Fruit fly (Drosophila melanogaster): ENCODE results near the gene CG31068.

- TF ChIP-seq Myc (optimal IDR thresholded peaks at IDR 0.05): no peak
- no peak for TF ChIP-seq h (optimal IDR thresholded peaks at IDR 0.05)
- no peak for TF ChIP-seq ttk (optimal IDR thresholded peaks at IDR 0.05)
These were observed 31.8 kb upstream of the CG31068 start for dm6 chr3R:27201538-27202281.

Measured in Kc167 (cell line).